Fruit fly (Drosophila melanogaster) whole organism, embryonic: ENCODE measurements around the gene Gorab.

ENCODE experiments used
- ATbp ChIP-seq: fragments of 200-800 bp; sonication (Bioruptor generic); optimal IDR thresholded peaks from 2 replicates; lab custom pipeline; 2017; ENCODE audit warnings: missing biosample characterization, mild to moderate bottlenecking, missing genetic modification characterization, missing genetic modification reagents
- Aef1 ChIP-seq: fragments of 200-800 bp; sonication (Bioruptor generic); IDR thresholded peaks from 3 replicates; pipeline ENCODE4 v1.3.6; 2022; ENCODE audit warnings: missing biosample characterization, missing genetic modification characterization
- CG10979 ChIP-seq: fragments of 200-800 bp; sonication (Bioruptor generic); optimal IDR thresholded peaks from 2 replicates; lab custom pipeline; 2018; ENCODE audit warnings: missing biosample characterization, mild to moderate bottlenecking, missing genetic modification characterization, moderate library complexity
- CG11398 ChIP-seq: fragments of 200-800 bp; sonication (Bioruptor generic); optimal IDR thresholded peaks from 2 replicates; lab custom pipeline; 2016; ENCODE audit warnings: missing biosample characterization, missing genetic modification characterization
- CG11723 ChIP-seq: fragments of 200-800 bp; sonication (Bioruptor generic); optimal IDR thresholded peaks from 2 replicates; lab custom pipeline; 2017; ENCODE audit warnings: missing biosample characterization, mild to moderate bottlenecking, missing genetic modification characterization
- CG12071 ChIP-seq: fragments of 200-800 bp; sonication (Bioruptor generic); optimal IDR thresholded peaks from 3 replicates; lab custom pipeline; 2018; ENCODE audit warnings: missing biosample characterization, mild to moderate bottlenecking, missing genetic modification characterization
- CG12104 ChIP-seq: fragments of 200-800 bp; sonication (Bioruptor generic); optimal IDR thresholded peaks from 3 replicates; lab custom pipeline; 2016; ENCODE audit warnings: missing biosample characterization, missing genetic modification characterization
- CG13296 ChIP-seq: fragments of 200-800 bp; sonication (Bioruptor generic); optimal IDR thresholded peaks from 3 replicates; lab custom pipeline; 2018; ENCODE audit warnings: missing biosample characterization, mild to moderate bottlenecking, missing genetic modification characterization
- CG15269 ChIP-seq: fragments of 200-800 bp; sonication (Bioruptor generic); optimal IDR thresholded peaks from 2 replicates; lab custom pipeline; 2018; ENCODE audit warnings: missing biosample characterization, mild to moderate bottlenecking, missing genetic modification characterization, moderate library complexity
- CG17359 ChIP-seq: fragments of 200-800 bp; sonication (Bioruptor generic); optimal IDR thresholded peaks from 3 replicates; lab custom pipeline; 2018; ENCODE audit warnings: missing biosample characterization, mild to moderate bottlenecking, missing genetic modification characterization, moderate library complexity
- CG17568 ChIP-seq: fragments of 200-800 bp; sonication (Bioruptor generic); optimal IDR thresholded peaks from 2 replicates; lab custom pipeline; 2018; ENCODE audit warnings: missing biosample characterization, mild to moderate bottlenecking, missing genetic modification characterization, moderate library complexity
- CG18011 ChIP-seq: fragments of 200-800 bp; sonication (Bioruptor generic); optimal IDR thresholded peaks from 2 replicates; lab custom pipeline; 2017; ENCODE audit warnings: missing biosample characterization, missing genetic modification characterization, mild to moderate bottlenecking, moderate library complexity, missing genotype
- CG3163 ChIP-seq: fragments of 200-800 bp; sonication (Bioruptor generic); optimal IDR thresholded peaks from 3 replicates; lab custom pipeline; 2016; ENCODE audit warnings: missing biosample characterization, missing genetic modification characterization
- CG32532 ChIP-seq: fragments of 200-800 bp; sonication (Bioruptor generic); IDR thresholded peaks from 2 replicates; pipeline ENCODE4 v1.3.6; 2022; ENCODE audit warnings: missing biosample characterization, missing genetic modification characterization
- CG3407 ChIP-seq: fragments of 200-800 bp; sonication (Bioruptor generic); optimal IDR thresholded peaks from 2 replicates; lab custom pipeline; 2018; ENCODE audit warnings: missing biosample characterization, mild to moderate bottlenecking, missing genetic modification characterization
- CG3847 ChIP-seq: fragments of 200-800 bp; sonication (Bioruptor generic); IDR thresholded peaks from 2 replicates; pipeline ENCODE4 v1.3.6; 2022; ENCODE audit warnings: missing biosample characterization, missing genetic modification characterization
- CG4424 ChIP-seq: fragments of 200-800 bp; sonication (Bioruptor generic); optimal IDR thresholded peaks from 3 replicates; lab custom pipeline; 2016; ENCODE audit warnings: missing biosample characterization, missing genetic modification characterization
- CG6791 ChIP-seq: fragments of 200-800 bp; sonication (Bioruptor generic); IDR thresholded peaks from 3 replicates; pipeline ENCODE4 v1.3.6; 2022; ENCODE audit warnings: missing biosample characterization, missing genetic modification characterization; ENCODE audit not compliant: partially characterized antibody
- CG9437 ChIP-seq: fragments of 200-800 bp; sonication (Bioruptor generic); optimal IDR thresholded peaks from 2 replicates; lab custom pipeline; 2018; ENCODE audit warnings: missing biosample characterization, mild to moderate bottlenecking, missing genetic modification characterization
- CG9609 ChIP-seq: fragments of 200-800 bp; sonication (Bioruptor generic); optimal IDR thresholded peaks from 3 replicates; lab custom pipeline; 2016; ENCODE audit warnings: missing biosample characterization, missing genetic modification characterization
- CG9932 ChIP-seq: fragments of 200-800 bp; sonication (Bioruptor generic); IDR thresholded peaks from 2 replicates; pipeline ENCODE4 v1.3.6; 2022; ENCODE audit warnings: missing biosample characterization, missing genetic modification characterization
- Dfd ChIP-seq, 2 experiments: fragments of >200 bp; optimal IDR thresholded peaks; 2 replicates each; lab custom pipeline; 2017; ENCODE audit warnings: missing biosample characterization in 2 of 2, missing genetic modification characterization in 2 of 2
- Dip3 ChIP-seq: fragments of 200-800 bp; sonication (Bioruptor generic); optimal IDR thresholded peaks from 3 replicates; lab custom pipeline; 2016; ENCODE audit warnings: missing biosample characterization, missing genetic modification characterization
- Dp ChIP-seq: fragments of 200-800 bp; sonication (Bioruptor generic); optimal IDR thresholded peaks from 2 replicates; lab custom pipeline; 2018; ENCODE audit warnings: missing biosample characterization, mild to moderate bottlenecking, missing genetic modification characterization, moderate library complexity
- Eip74EF ChIP-seq, 2 experiments: fragments of 200-800 bp in 1 of 2; fragments of >200 bp in 1 of 2; sonication (Bioruptor generic) in 1 of 2; optimal IDR thresholded peaks; 2 replicates each; lab custom pipeline; 2017 to 2019; ENCODE audit warnings: missing biosample characterization in 2 of 2, missing genetic modification characterization in 2 of 2, mild to moderate bottlenecking in 1 of 2, moderate library complexity in 1 of 2
- Ets97D ChIP-seq: fragments of 200-800 bp; sonication (Bioruptor generic); optimal IDR thresholded peaks from 3 replicates; lab custom pipeline; 2016; ENCODE audit warnings: missing biosample characterization, missing genetic modification characterization
- HLH54F ChIP-seq: fragments of 200-800 bp; sonication (Bioruptor generic); optimal IDR thresholded peaks from 3 replicates; lab custom pipeline; 2016; ENCODE audit warnings: missing biosample characterization, missing genetic modification characterization
- Hmx ChIP-seq: fragments of 200-800 bp; sonication (Bioruptor generic); optimal IDR thresholded peaks from 2 replicates; lab custom pipeline; 2016; ENCODE audit warnings: missing biosample characterization, missing genetic modification characterization
- Hr3 ChIP-seq: fragments of 200-800 bp; sonication (Bioruptor generic); optimal IDR thresholded peaks from 3 replicates; lab custom pipeline; 2016; ENCODE audit warnings: missing biosample characterization, missing genetic modification characterization
- Max ChIP-seq: fragments of 200-800 bp; sonication (Bioruptor generic); optimal IDR thresholded peaks from 2 replicates; lab custom pipeline; 2016; ENCODE audit warnings: missing biosample characterization, mild to moderate bottlenecking, missing genetic modification characterization
- NK7.1 ChIP-seq: fragments of 200-800 bp; sonication (Bioruptor generic); optimal IDR thresholded peaks from 3 replicates; lab custom pipeline; 2016; ENCODE audit warnings: missing biosample characterization, missing genetic modification characterization
- Neu2 ChIP-seq: fragments of 200-800 bp; sonication (Bioruptor generic); optimal IDR thresholded peaks from 3 replicates; lab custom pipeline; 2016; ENCODE audit warnings: missing biosample characterization, missing genetic modification characterization, borderline replicate concordance
- Six4 ChIP-seq: fragments of 200-800 bp; sonication (Bioruptor generic); optimal IDR thresholded peaks from 2 replicates; lab custom pipeline; 2016; ENCODE audit warnings: missing biosample characterization, missing genetic modification characterization
- ase ChIP-seq: fragments of 200-800 bp; sonication (Bioruptor generic); IDR thresholded peaks from 3 replicates; pipeline ENCODE4 v1.3.6; 2022; ENCODE audit warnings: missing biosample characterization, missing genetic modification characterization
- bowl ChIP-seq: fragments of 200-800 bp; sonication (Bioruptor generic); IDR thresholded peaks from 2 replicates; pipeline ENCODE4 v1.3.6; 2022; ENCODE audit warnings: missing biosample characterization, missing genetic modification characterization
- cwo ChIP-seq: fragments of 200-800 bp; sonication (Bioruptor generic); optimal IDR thresholded peaks from 3 replicates; lab custom pipeline; 2017; ENCODE audit warnings: missing biosample characterization, missing genetic modification characterization, mild to moderate bottlenecking, moderate library complexity, missing genetic modification reagents
- danr ChIP-seq: fragments of 200-800 bp; sonication (Bioruptor generic); IDR thresholded peaks from 2 replicates; pipeline ENCODE4 v1.3.6; 2022; ENCODE audit warnings: missing biosample characterization, missing genetic modification characterization
- disco-r ChIP-seq: fragments of 200-800 bp; sonication (Bioruptor generic); optimal IDR thresholded peaks from 2 replicates; lab custom pipeline; 2016; ENCODE audit warnings: missing biosample characterization, missing genetic modification characterization
- dmrt11E ChIP-seq: fragments of 200-800 bp; sonication (Bioruptor generic); optimal IDR thresholded peaks from 3 replicates; lab custom pipeline; 2018; ENCODE audit warnings: missing biosample characterization, mild to moderate bottlenecking, missing genetic modification characterization, moderate library complexity
- fd3F ChIP-seq: fragments of 200-800 bp; sonication (Bioruptor generic); optimal IDR thresholded peaks from 2 replicates; lab custom pipeline; 2018; ENCODE audit warnings: missing biosample characterization, mild to moderate bottlenecking, missing genetic modification characterization, moderate library complexity
- grn ChIP-seq: fragments of 200-800 bp; sonication (Bioruptor generic); optimal IDR thresholded peaks from 3 replicates; lab custom pipeline; 2017; ENCODE audit warnings: missing biosample characterization, missing genetic modification characterization
- knrl ChIP-seq: fragments of 200-800 bp; sonication (Bioruptor generic); IDR thresholded peaks from 3 replicates; pipeline ENCODE4 v1.3.6; 2022; ENCODE audit warnings: missing biosample characterization, missing genetic modification characterization; ENCODE audit not compliant: partially characterized antibody
- nerfin-1 ChIP-seq: fragments of 200-800 bp; sonication (Bioruptor generic); optimal IDR thresholded peaks from 3 replicates; lab custom pipeline; 2019; ENCODE audit warnings: missing biosample characterization, mild to moderate bottlenecking, missing genetic modification characterization, moderate library complexity
- nmo ChIP-seq: fragments of 200-800 bp; sonication (Bioruptor generic); optimal IDR thresholded peaks from 2 replicates; lab custom pipeline; 2018; ENCODE audit warnings: missing biosample characterization, mild to moderate bottlenecking, missing genetic modification characterization, moderate library complexity
- odd ChIP-seq: fragments of 200-800 bp; sonication (Bioruptor generic); optimal IDR thresholded peaks from 2 replicates; lab custom pipeline; 2017; ENCODE audit warnings: missing biosample characterization, mild to moderate bottlenecking, missing genetic modification characterization
- ranshi ChIP-seq: fragments of 200-800 bp; sonication (Bioruptor generic); IDR thresholded peaks from 2 replicates; pipeline ENCODE4 v1.3.6; 2022; ENCODE audit warnings: missing biosample characterization, missing genetic modification characterization
- run ChIP-seq: fragments of 200-800 bp; sonication (Bioruptor generic); optimal IDR thresholded peaks from 3 replicates; lab custom pipeline; 2018; ENCODE audit warnings: missing biosample characterization, mild to moderate bottlenecking, missing genetic modification characterization
- sima ChIP-seq: fragments of 200-800 bp; sonication (Bioruptor generic); optimal IDR thresholded peaks from 2 replicates; lab custom pipeline; 2016; ENCODE audit warnings: missing biosample characterization, missing genetic modification characterization
- zen ChIP-seq: fragments of 200-800 bp; sonication (Bioruptor generic); optimal IDR thresholded peaks from 3 replicates; lab custom pipeline; 2018; ENCODE audit warnings: missing biosample characterization, mild to moderate bottlenecking, missing genetic modification characterization, moderate library complexity
- zf30C ChIP-seq: fragments of 200-800 bp; sonication (Bioruptor generic); optimal IDR thresholded peaks from 3 replicates; lab custom pipeline; 2018; ENCODE audit warnings: missing biosample characterization, mild to moderate bottlenecking, missing genetic modification characterization

Gene Gorab

DNA sequence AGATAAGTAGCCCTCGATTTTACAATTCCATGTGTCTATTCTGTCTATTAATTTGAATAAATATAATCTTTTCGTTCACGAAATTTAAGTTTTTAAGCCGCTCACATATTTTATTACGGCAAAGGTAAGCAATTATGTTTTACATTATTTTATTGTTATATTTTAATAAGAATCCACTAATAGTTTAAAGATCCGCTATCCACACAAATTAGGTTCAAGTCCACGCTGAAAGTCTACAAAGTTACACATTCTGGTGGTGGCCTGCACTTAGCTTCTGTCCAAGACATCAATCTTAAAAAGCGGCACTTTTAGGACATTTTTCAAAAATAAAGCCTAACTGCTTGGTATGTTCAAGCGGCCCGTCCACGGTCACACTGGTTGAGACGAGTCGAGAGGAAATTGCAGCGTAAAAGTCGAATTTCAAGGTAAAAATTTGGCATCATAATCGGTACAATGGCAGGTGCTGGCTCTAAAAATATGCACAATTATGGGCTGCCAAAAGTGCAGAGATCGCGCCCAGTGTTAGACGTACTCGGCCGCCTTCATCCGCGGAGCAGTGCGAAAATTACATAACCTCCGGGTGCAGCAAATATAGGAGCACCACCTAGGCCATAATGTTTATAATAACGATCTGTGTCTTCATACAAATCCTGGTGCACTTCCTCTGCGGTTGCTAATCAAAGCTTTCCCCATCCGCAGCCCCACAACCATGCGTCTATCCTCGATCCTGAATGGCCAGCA lies 46.2 kb upstream of the Gorab start, which contains the start of the genes UQCR-Q and CG46525 (continued):
- TF ChIP-seq HLH54F (GFP tag; lab: Kevin White, UChicago) (peak; percentile 0), nmo (GFP tag; lab: Kevin White, UChicago) (peak; percentile 56), ase (GFP tag; lab: Robert Waterston, UW) (no peak), CG9437 (GFP tag; lab: Kevin White, UChicago) (no peak), CG17568 (GFP tag; lab: Kevin White, UChicago) (no peak), danr (GFP tag; lab: Robert Waterston, UW) (no peak), nerfin-1 (tag; lab: Kevin White, UChicago) (no peak), CG12071 (no peak), CG12104 (GFP tag; lab: Kevin White, UChicago) (no peak), CG13296 (no peak), bowl (GFP tag; lab: Robert Waterston, UW) (no peak), CG9609 (GFP tag; lab: Kevin White, UChicago) (no peak), CG3163 (GFP tag; lab: Kevin White, UChicago) (no peak), CG17359 (tag; lab: Kevin White, UChicago) (no peak), CG32532 (GFP tag; lab: Robert Waterston, UW) (no peak; the same call in 1 of the 2 replicates), Dp (GFP tag; lab: Kevin White, UChicago) (peak; percentile 82), CG4424 (GFP tag; lab: Kevin White, UChicago) (no peak), CG11723 (GFP tag; lab: Kevin White, UChicago) (no peak), ATbp (no peak), CG10979 (no peak), Neu2 (no peak), run (tag; lab: Kevin White, UChicago) (no peak), grn (GFP tag; lab: Kevin White, UChicago) (no peak), sima (no peak), disco-r (GFP tag; lab: Kevin White, UChicago) (no peak), CG3847 (GFP tag; lab: Robert Waterston, UW) (peak; percentile 18; the same call in 1 of the 2 replicates), Eip74EF (GFP tag; optimal IDR thresholded peaks at IDR 0.05; lab: Kevin White, UChicago) (no peak), dmrt11E (tag; lab: Kevin White, UChicago) (no peak), CG3407 (GFP tag; lab: Kevin White, UChicago) (no peak), Dfd (GFP tag; optimal IDR thresholded peaks at IDR 0.05; lab: Kevin White, UChicago) (no peak), odd (GFP tag; lab: Kevin White, UChicago) (no peak), NK7.1 (GFP tag; lab: Kevin White, UChicago) (no peak), zen (tag; lab: Kevin White, UChicago) (peak; percentile 45), knrl (GFP tag; lab: Robert Waterston, UW) (peak; percentile 22; the same call in 1 of the 3 replicates), Max (no peak), CG18011 (no peak), Aef1 (GFP tag; lab: Robert Waterston, UW) (no peak), CG15269 (tag; lab: Kevin White, UChicago) (no peak), zf30C (GFP tag; lab: Kevin White, UChicago) (no peak), Dip3 (no peak), CG11398 (no peak), Hmx (GFP tag; lab: Kevin White, UChicago) (no peak), CG6791 (GFP tag; lab: Robert Waterston, UW) (no peak), ranshi (GFP tag; lab: Robert Waterston, UW) (no peak), Ets97D (GFP tag; lab: Kevin White, UChicago) (peak; percentile 81), Six4 (GFP tag; lab: Kevin White, UChicago) (no peak), fd3F (GFP tag; lab: Kevin White, UChicago) (no peak), Hr3 (GFP tag; lab: Kevin White, UChicago) (no peak), cwo (GFP tag; lab: Kevin White, UChicago) (no peak), CG9932 (GFP tag; lab: Robert Waterston, UW) (no peak)
